Fruit fly (Drosophila melanogaster): ENCODE results near the gene Ndc1.
A peak's percentile ranks its signal among the peaks of the same experiment; 100 is the strongest.

Ndc1 gene

dm6 chr3R:23933684-23934575, 9.7 kb downstream of the Ndc1 start, which contains the start of gene CG5854 (continued):
- TF ChIP-seq cg (GFP tag; optimal IDR thresholded peaks at IDR 0.05) (no peak), repo (GFP tag; optimal IDR thresholded peaks at IDR 0.05) (peak; percentile 74), CG1529 (GFP tag; optimal IDR thresholded peaks at IDR 0.05) (peak; percentile 77), Neu2 (GFP tag; optimal IDR thresholded peaks at IDR 0.05; ENCODE audit: borderline replicate concordance) (no peak), CG9932 (GFP tag; IDR thresholded peaks at IDR 0.05) (0 out of 2 replicates have a peak, but pooled peaks have one; percentile 24), CG4282 (GFP tag; optimal IDR thresholded peaks at IDR 0.05) (peak; percentile 60), CG4617 (GFP tag; optimal IDR thresholded peaks at IDR 0.05; ENCODE audit: borderline replicate concordance) (peak; percentile 6), vnd (GFP tag; IDR thresholded peaks at IDR 0.05; ENCODE audit: partially characterized antibody) (no peak), C15 (GFP tag; IDR thresholded peaks at IDR 0.05) (0 out of 3 replicates have a peak, but pooled peaks have one; percentile 58), corto (GFP tag; optimal IDR thresholded peaks at IDR 0.05) (no peak), tx (GFP tag; optimal IDR thresholded peaks at IDR 0.05) (peak; percentile 64), crp (GFP tag; optimal IDR thresholded peaks at IDR 0.05) (no peak), CG11695 (GFP tag; IDR thresholded peaks at IDR 0.05) (peak; percentile 81), CG9727 (GFP tag; optimal IDR thresholded peaks at IDR 0.05) (peak; percentile 53), CG2889 (GFP tag; IDR thresholded peaks at IDR 0.05) (0 out of 3 replicates have a peak, but pooled peaks have one; percentile 44), CG4730 (GFP tag; IDR thresholded peaks at IDR 0.05) (peak; percentile 40; the same call in 1 of the 2 replicates), CHES-1-like (GFP tag; optimal IDR thresholded peaks at IDR 0.05) (peak; percentile 64), CG8359 (GFP tag; optimal IDR thresholded peaks at IDR 0.05; ENCODE audit: borderline replicate concordance) (no peak), CG12769 (tag; optimal IDR thresholded peaks at IDR 0.05) (peak; percentile 78), Dip3 (GFP tag; optimal IDR thresholded peaks at IDR 0.05) (peak; percentile 32), sima (GFP tag; optimal IDR thresholded peaks at IDR 0.05) (no peak), CG1832 (GFP tag; optimal IDR thresholded peaks at IDR 0.05) (no peak), al (GFP tag; IDR thresholded peaks at IDR 0.05) (0 out of 2 replicates have a peak, but pooled peaks have one; percentile 6), wek (GFP tag; optimal IDR thresholded peaks at IDR 0.05) (peak; percentile 42), ab (GFP tag; optimal IDR thresholded peaks at IDR 0.05) (peak; percentile 16), Hr51 (GFP tag; optimal IDR thresholded peaks at IDR 0.05) (peak; percentile 57 to 78), pita (GFP tag; optimal IDR thresholded peaks at IDR 0.05) (no peak), knrl (GFP tag; IDR thresholded peaks at IDR 0.05; ENCODE audit: partially characterized antibody) (no peak), gce (GFP tag; IDR thresholded peaks at IDR 0.05) (peak; percentile 75), bbx (GFP tag; IDR thresholded peaks at IDR 0.05; ENCODE audit: partially characterized antibody) (no peak; the same call in 1 of the 2 replicates), usp (GFP tag; optimal IDR thresholded peaks at IDR 0.05) (no peak), en (GFP tag; optimal IDR thresholded peaks at IDR 0.05) (peak; percentile 50), Dref (GFP tag; IDR thresholded peaks at IDR 0.05) (no peak), CG18619 (GFP tag; optimal IDR thresholded peaks at IDR 0.05) (peak; percentile 53), CG12155 (GFP tag; optimal IDR thresholded peaks at IDR 0.05) (peak; percentile 35), Atf-2 (GFP tag; optimal IDR thresholded peaks at IDR 0.05) (peak; percentile 68), eyg (GFP tag; optimal IDR thresholded peaks at IDR 0.05) (peak; percentile 35), danr (GFP tag; IDR thresholded peaks at IDR 0.05) (peak; percentile 35; the same call in 1 of the 2 replicates), CG11085 (GFP tag; IDR thresholded peaks at IDR 0.05) (no peak), sens-2 (GFP tag; IDR thresholded peaks at IDR 0.05) (peak; percentile 60; the same call in 1 of the 2 replicates), nerfin-2 (GFP tag; IDR thresholded peaks at IDR 0.05; ENCODE audit: partially characterized antibody) (no peak), CG3281 (GFP tag; optimal IDR thresholded peaks at IDR 0.05) (peak; percentile 79), Xbp1 (GFP tag; optimal IDR thresholded peaks at IDR 0.05) (peak; percentile 79), CG17186 (GFP tag; optimal IDR thresholded peaks at IDR 0.05) (peak; percentile 11), CG10431 (GFP tag; optimal IDR thresholded peaks at IDR 0.05) (no peak), oc (tag; optimal IDR thresholded peaks at IDR 0.05) (peak; percentile 71), lov (optimal IDR thresholded peaks at IDR 0.05) (no peak), lov (GFP tag; IDR thresholded peaks at IDR 0.05) (peak; percentile 88)
